Worm (Caenorhabditis elegans) whole organism, L2 larva: ENCODE results near the gene C05G5.3.

Source experiments
- ZK546.5 ChIP-seq: sonication (generic microtip); optimal IDR thresholded peaks from 2 replicates; lab custom pipeline; 2017; ENCODE audit warnings: missing biosample characterization, missing genetic modification characterization
- alr-1 ChIP-seq: fragments of 150-350 bp; optimal IDR thresholded peaks from 2 replicates; lab custom pipeline; 2014; ENCODE audit warnings: missing biosample characterization, missing genetic modification characterization
- ceh-82 ChIP-seq: fragments of 150-350 bp; optimal IDR thresholded peaks from 2 replicates; lab custom pipeline; 2014; ENCODE audit warnings: missing biosample characterization, missing genetic modification characterization
- dmd-4 ChIP-seq: sonication (generic microtip); optimal IDR thresholded peaks from 2 replicates; lab custom pipeline; 2017; ENCODE audit warnings: missing biosample characterization, missing genetic modification characterization
- elt-1 ChIP-seq: fragments of 150-350 bp; optimal IDR thresholded peaks from 2 replicates; lab custom pipeline; 2014; ENCODE audit warnings: missing biosample characterization, missing genetic modification characterization
- elt-3 ChIP-seq: sonication (generic microtip); optimal IDR thresholded peaks from 2 replicates; lab custom pipeline; 2017; ENCODE audit warnings: missing biosample characterization, missing genetic modification characterization
- lin-39 ChIP-seq: fragments of 150-350 bp; optimal IDR thresholded peaks from 2 replicates; lab custom pipeline; 2014; ENCODE audit warnings: missing biosample characterization, missing genetic modification reagents, missing genetic modification characterization
- lsy-2 ChIP-seq, 2 experiments: fragments of 150-350 bp in 1 of 2; sonication (generic microtip) in 1 of 2; optimal IDR thresholded peaks; 2 replicates each; lab custom pipeline; 2014 to 2017; ENCODE audit warnings: missing biosample characterization in 2 of 2, missing genetic modification characterization in 2 of 2
- nhr-11 ChIP-seq: fragments of 150-350 bp; optimal IDR thresholded peaks from 2 replicates; lab custom pipeline; 2014; ENCODE audit warnings: missing biosample characterization, missing genetic modification characterization
- nhr-12 ChIP-seq: fragments of 150-350 bp; optimal IDR thresholded peaks from 2 replicates; lab custom pipeline; 2014; ENCODE audit warnings: missing biosample characterization, missing genetic modification characterization
- nhr-237 ChIP-seq: fragments of 150-350 bp; optimal IDR thresholded peaks from 2 replicates; lab custom pipeline; 2014; ENCODE audit warnings: missing biosample characterization, missing genetic modification characterization
- snpc-4 ChIP-seq: fragments of 150-350 bp; optimal IDR thresholded peaks from 2 replicates; lab custom pipeline; 2014; ENCODE audit warnings: missing biosample characterization, missing genetic modification characterization
- unc-39 ChIP-seq: fragments of 150-350 bp; optimal IDR thresholded peaks from 2 replicates; lab custom pipeline; 2014; ENCODE audit warnings: missing biosample characterization, missing genetic modification characterization
- zag-1 ChIP-seq: fragments of 150-350 bp; optimal IDR thresholded peaks from 2 replicates; lab custom pipeline; 2014; ENCODE audit warnings: missing biosample characterization, missing genetic modification characterization

DNA sequence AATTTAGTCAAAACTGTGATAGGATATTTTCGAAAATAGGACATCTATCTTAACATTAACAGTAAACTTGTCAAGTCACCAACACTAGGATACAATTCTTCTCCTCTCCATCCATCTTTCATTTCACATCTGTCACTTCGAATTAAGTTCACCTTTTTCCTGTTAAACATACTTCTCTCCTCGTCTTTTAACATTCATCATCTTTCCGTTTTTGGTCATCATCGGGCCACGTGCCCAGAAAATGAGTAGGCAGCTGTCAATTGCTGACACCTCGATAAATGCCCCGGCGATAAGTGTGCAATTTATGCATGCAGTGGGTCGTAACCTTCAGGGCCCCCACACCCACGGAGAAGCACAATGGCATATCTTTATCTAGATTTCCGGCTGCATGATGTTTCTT, 28.4 kb upstream of the C05G5.3 start:
- TF ChIP-seq alr-1 (tag; lab: Kevin White, UChicago) (no peak), nhr-11 (tag; lab: Kevin White, UChicago) (no peak), dmd-4 (tag; lab: Kevin White, UChicago) (no peak), nhr-237 (tag; lab: Kevin White, UChicago) (no peak), ZK546.5 (tag; lab: Kevin White, UChicago) (no peak), nhr-12 (tag; lab: Kevin White, UChicago) (no peak), zag-1 (no peak), ceh-82 (tag; lab: Kevin White, UChicago) (no peak), snpc-4 (tag; lab: Kevin White, UChicago) (no peak), elt-1 (tag; lab: Kevin White, UChicago) (no peak), elt-3 (tag; lab: Kevin White, UChicago) (no peak), lsy-2 (tag; optimal IDR thresholded peaks at IDR 0.05; lab: Kevin White, UChicago) (no peak), unc-39 (tag; lab: Kevin White, UChicago) (no peak), lin-39 (tag; lab: Kevin White, UChicago) (no peak)
